Fruit fly (Drosophila melanogaster) ovary, adult (tissue): Measurements from ENCODE around the gene tna.

Source experiments
- CG17801 ChIP-seq: fragments of 200-800 bp; optimal IDR thresholded peaks from 2 replicates; lab custom pipeline; 2019; ENCODE audit warnings: missing biosample characterization, mild to moderate bottlenecking, missing genetic modification characterization, moderate library complexity; ENCODE audit not compliant: partially characterized antibody

Gene tna

dm6 chr3L:10810539-10811443 is 24.5 kb upstream of the tna start:
- TF ChIP-seq CG17801 (GFP tag; lab: Kevin White, UChicago): no peak

- no peak for TF ChIP-seq CG17801 (GFP tag; lab: Kevin White, UChicago)
Measured at dm6 chr3L:10811881-10812280, 23.4 kb upstream of the tna start.

dm6 chr3L:10812903-10813302 is 22.4 kb upstream of the tna start:
- no peak for TF ChIP-seq CG17801 (GFP tag; lab: Kevin White, UChicago)

- no peak for TF ChIP-seq CG17801 (GFP tag; lab: Kevin White, UChicago)
Measured at dm6 chr3L:10813911-10814310, 21.4 kb upstream of the tna start.

- no peak for TF ChIP-seq CG17801 (GFP tag; lab: Kevin White, UChicago)
Measured at dm6 chr3L:10814519-10814918, 20.8 kb upstream of the tna start, which contains the start of gene CG42831. TSS of gene CG42831 (plus strand) at chr3L:10814819.

dm6 chr3L:10814925-10815447 is 20.3 kb upstream of the tna start:
- TF ChIP-seq CG17801 (GFP tag; lab: Kevin White, UChicago): no peak

dm6 chr3L:10816703-10817531 is 18.4 kb upstream of the tna start:
- no peak for TF ChIP-seq CG17801 (GFP tag; lab: Kevin White, UChicago)

dm6 chr3L:10817670-10818650 is 17.4 kb upstream of the tna start:
- no peak for TF ChIP-seq CG17801 (GFP tag; lab: Kevin White, UChicago)

dm6 chr3L:10821468-10821867 is 13.9 kb upstream of the tna start:
- no peak for TF ChIP-seq CG17801 (GFP tag; lab: Kevin White, UChicago)

dm6 chr3L:10822364-10823231 is 12.7 kb upstream of the tna start:
- TF ChIP-seq CG17801 (GFP tag; lab: Kevin White, UChicago): no peak

- no peak for TF ChIP-seq CG17801 (GFP tag; lab: Kevin White, UChicago)
Measured at dm6 chr3L:10827348-10827747, 8.0 kb upstream of the tna start.

- TF ChIP-seq CG17801 (GFP tag; lab: Kevin White, UChicago): no peak
Measured at dm6 chr3L:10829160-10829559, 6.2 kb upstream of the tna start.

dm6 chr3L:10833222-10833621 is 2.1 kb upstream of the tna start:
- no peak for TF ChIP-seq CG17801 (GFP tag; lab: Kevin White, UChicago)
